Worm (Caenorhabditis elegans) whole organism, young adult: ENCODE measurements around the gene xbx-1.

Source experiments
- B0261.1 ChIP-seq: sonication (generic microtip); optimal IDR thresholded peaks from 2 replicates; lab custom pipeline; 2016; ENCODE audit warnings: mild to moderate bottlenecking, missing genetic modification characterization, moderate library complexity, missing compliant biosample characterization
- D2030.7 ChIP-seq: fragments of 200-800 bp; sonication (Bioruptor generic); IDR thresholded peaks from 2 replicates; pipeline ENCODE4 v1.3.6; 2022; ENCODE audit warnings: missing genetic modification reagents, missing genetic modification characterization, missing compliant biosample characterization
- F10E7.11 ChIP-seq: sonication (generic microtip); optimal IDR thresholded peaks from 2 replicates; lab custom pipeline; 2017; ENCODE audit warnings: mild to moderate bottlenecking, missing genetic modification characterization, moderate library complexity, missing compliant biosample characterization
- F49E8.2 ChIP-seq: sonication (generic microtip); optimal IDR thresholded peaks from 3 replicates; lab custom pipeline; 2017; ENCODE audit warnings: missing genetic modification characterization, mild to moderate bottlenecking, missing compliant biosample characterization, antibody characterized with exemption, moderate library complexity; ENCODE audit not compliant: insufficient read depth
- F52B5.7 ChIP-seq: sonication (generic microtip); optimal IDR thresholded peaks from 2 replicates; lab custom pipeline; 2016; ENCODE audit warnings: mild to moderate bottlenecking, missing genetic modification characterization, missing compliant biosample characterization
- F57A8.1 ChIP-seq: fragments of 200-800 bp; sonication (Bioruptor generic); optimal IDR thresholded peaks from 2 replicates; lab custom pipeline; 2018; ENCODE audit warnings: mild to moderate bottlenecking, missing genetic modification characterization, moderate library complexity, missing compliant biosample characterization
- Y53G8AR.9 ChIP-seq: fragments of 200-800 bp; sonication (Bioruptor generic); conservative IDR thresholded peaks from 2 replicates; pipeline ENCODE4 v1.3.6; 2022; ENCODE audit warnings: missing genetic modification reagents, missing genetic modification characterization, missing compliant biosample characterization
- Y56A3A.18 ChIP-seq: fragments of 200-800 bp; sonication (Bioruptor generic); IDR thresholded peaks from 2 replicates; pipeline ENCODE4 v1.3.6; 2022; ENCODE audit warnings: missing genetic modification reagents, missing genetic modification characterization, missing compliant biosample characterization
- Y95B8A.8 ChIP-seq: fragments of 200-800 bp; sonication (Bioruptor generic); IDR thresholded peaks from 2 replicates; pipeline ENCODE4 v1.3.6; 2022; ENCODE audit warnings: missing genetic modification reagents, missing genetic modification characterization, missing compliant biosample characterization
- aptf-2 ChIP-seq: fragments of 200-800 bp; sonication (Bioruptor generic); conservative IDR thresholded peaks from 2 replicates; pipeline ENCODE4 v1.3.6; 2022; ENCODE audit warnings: missing genetic modification reagents, missing genetic modification characterization, missing compliant biosample characterization
- atf-7 ChIP-seq: sonication (generic microtip); optimal IDR thresholded peaks from 2 replicates; lab custom pipeline; 2017; ENCODE audit warnings: mild to moderate bottlenecking, missing genetic modification characterization, missing compliant biosample characterization
- bed-2 ChIP-seq: fragments of 200-800 bp; sonication (Bioruptor generic); IDR thresholded peaks from 2 replicates; pipeline ENCODE4 v1.3.6; 2022; ENCODE audit warnings: missing genetic modification reagents, missing genetic modification characterization, missing compliant biosample characterization
- cebp-1 ChIP-seq, 2 experiments: fragments of 200-800 bp in 1 of 2; sonication (Bioruptor generic) in 1 of 2; sonication (generic microtip) in 1 of 2; IDR thresholded peaks in 1 of 2; optimal IDR thresholded peaks in 1 of 2; 2 replicates each; pipeline versions ENCODE4 v1.3.6 to Lab custom; 2017 to 2022; ENCODE audit warnings: missing compliant biosample characterization in 2 of 2, missing genetic modification characterization in 2 of 2, mild to moderate bottlenecking in 1 of 2, missing genetic modification reagents in 1 of 2, moderate library complexity in 1 of 2
- ceh-100 ChIP-seq: fragments of 200-800 bp; sonication (Bioruptor generic); IDR thresholded peaks from 2 replicates; pipeline ENCODE4 v1.3.6; 2022; ENCODE audit warnings: missing genetic modification reagents, missing genetic modification characterization, missing compliant biosample characterization
- ceh-40 ChIP-seq: fragments of 200-800 bp; sonication (Bioruptor generic); IDR thresholded peaks from 2 replicates; pipeline ENCODE4 v1.3.6; 2022; ENCODE audit warnings: missing genetic modification characterization, missing compliant biosample characterization
- ceh-58 ChIP-seq: fragments of 200-800 bp; sonication (Bioruptor generic); IDR thresholded peaks from 2 replicates; pipeline ENCODE4 v1.3.6; 2022; ENCODE audit warnings: missing genetic modification characterization, missing compliant biosample characterization
- ceh-79 ChIP-seq: sonication (generic microtip); optimal IDR thresholded peaks from 2 replicates; lab custom pipeline; 2017; ENCODE audit warnings: mild to moderate bottlenecking, missing genetic modification characterization, missing compliant biosample characterization
- chd-7 ChIP-seq: sonication (generic microtip); optimal IDR thresholded peaks from 2 replicates; lab custom pipeline; 2016; ENCODE audit warnings: mild to moderate bottlenecking, missing genetic modification characterization, moderate library complexity, missing compliant biosample characterization
- die-1 ChIP-seq: sonication (generic microtip); optimal IDR thresholded peaks from 2 replicates; lab custom pipeline; 2016; ENCODE audit warnings: missing genotype, mild to moderate bottlenecking, missing genetic modification characterization, missing compliant biosample characterization
- fkh-3 ChIP-seq: sonication (generic microtip); optimal IDR thresholded peaks from 2 replicates; lab custom pipeline; 2016; ENCODE audit warnings: mild to moderate bottlenecking, missing genetic modification characterization, missing compliant biosample characterization
- hmg-1.2 ChIP-seq: fragments of 200-800 bp; sonication (Bioruptor generic); IDR thresholded peaks from 2 replicates; pipeline ENCODE4 v1.3.6; 2022; ENCODE audit warnings: missing genetic modification reagents, missing genetic modification characterization, missing compliant biosample characterization
- hmg-20 ChIP-seq: fragments of 200-800 bp; sonication (Bioruptor generic); IDR thresholded peaks from 2 replicates; pipeline ENCODE4 v1.3.6; 2022; ENCODE audit warnings: missing genetic modification reagents, missing genetic modification characterization, missing compliant biosample characterization
- hrde-1 ChIP-seq: sonication (generic microtip); optimal IDR thresholded peaks from 2 replicates; lab custom pipeline; 2016; ENCODE audit warnings: missing genetic modification characterization, mild to moderate bottlenecking, missing compliant biosample characterization, moderate library complexity, missing genotype, missing genetic modification reagents, borderline replicate concordance
- hsf-1 ChIP-seq: fragments of 200-800 bp; sonication (Bioruptor generic); IDR thresholded peaks from 2 replicates; pipeline ENCODE4 v1.3.6; 2022; ENCODE audit warnings: missing genetic modification reagents, missing genetic modification characterization, missing compliant biosample characterization
- lin-40 ChIP-seq: sonication (generic microtip); optimal IDR thresholded peaks from 2 replicates; lab custom pipeline; 2016; ENCODE audit warnings: missing genetic modification characterization, mild to moderate bottlenecking, missing compliant biosample characterization, missing genotype, missing genetic modification reagents
- lin-54 ChIP-seq: fragments of 200-800 bp; sonication (Bioruptor generic); optimal IDR thresholded peaks from 2 replicates; lab custom pipeline; 2018; ENCODE audit warnings: mild to moderate bottlenecking, missing genetic modification characterization, missing compliant biosample characterization
- madf-3 ChIP-seq: fragments of 200-800 bp; sonication (Bioruptor generic); IDR thresholded peaks from 2 replicates; pipeline ENCODE4 v1.3.6; 2022; ENCODE audit warnings: missing genetic modification reagents, missing genetic modification characterization, missing compliant biosample characterization
- madf-6 ChIP-seq: fragments of 200-800 bp; sonication (Bioruptor generic); IDR thresholded peaks from 2 replicates; pipeline ENCODE4 v1.3.6; 2022; ENCODE audit warnings: missing genetic modification reagents, missing genetic modification characterization, missing compliant biosample characterization
- mxl-1 ChIP-seq: sonication (generic microtip); optimal IDR thresholded peaks from 2 replicates; lab custom pipeline; 2016; ENCODE audit warnings: missing genetic modification characterization, missing compliant biosample characterization
- nfyb-1 ChIP-seq: fragments of 200-800 bp; sonication (Bioruptor generic); IDR thresholded peaks from 2 replicates; pipeline ENCODE4 v1.3.6; 2022; ENCODE audit warnings: missing genetic modification reagents, missing genetic modification characterization, missing compliant biosample characterization
- nhr-90 ChIP-seq: sonication (generic microtip); optimal IDR thresholded peaks from 2 replicates; lab custom pipeline; 2016; ENCODE audit warnings: missing genotype, mild to moderate bottlenecking, missing genetic modification characterization, missing compliant biosample characterization
- sea-2 ChIP-seq: fragments of 200-800 bp; sonication (Bioruptor generic); IDR thresholded peaks from 2 replicates; pipeline ENCODE4 v1.3.6; 2022; ENCODE audit warnings: missing genetic modification characterization, missing compliant biosample characterization
- snpc-1.1 ChIP-seq: sonication (generic microtip); optimal IDR thresholded peaks from 2 replicates; lab custom pipeline; 2017; ENCODE audit warnings: missing genetic modification characterization, mild to moderate bottlenecking, missing compliant biosample characterization, antibody characterized with exemption, moderate library complexity, missing genotype, missing genetic modification reagents; ENCODE audit not compliant: insufficient read depth
- snpc-1.3 ChIP-seq: sonication (generic microtip); optimal IDR thresholded peaks from 2 replicates; lab custom pipeline; 2017; ENCODE audit warnings: missing genetic modification characterization, mild to moderate bottlenecking, missing compliant biosample characterization, antibody characterized with exemption, moderate library complexity, missing genotype, missing genetic modification reagents; ENCODE audit not compliant: insufficient read depth
- snpc-3.4 ChIP-seq: sonication (generic microtip); optimal IDR thresholded peaks from 2 replicates; lab custom pipeline; 2017; ENCODE audit warnings: missing genetic modification characterization, mild to moderate bottlenecking, missing compliant biosample characterization, antibody characterized with exemption, moderate library complexity, missing genotype, missing genetic modification reagents
- snpc-4 ChIP-seq, 5 experiments: fragments of 150-350 bp in 1 of 5; sonication (generic microtip) in 4 of 5; optimal IDR thresholded peaks; 2 replicates each; lab custom pipeline; 2014 to 2018; ENCODE audit warnings: missing genetic modification characterization in 5 of 5, missing biosample characterization in 3 of 5, antibody characterized with exemption in 2 of 5, mild to moderate bottlenecking in 2 of 5, missing compliant biosample characterization in 2 of 5, missing genotype in 2 of 5, moderate library complexity in 2 of 5, missing genetic modification reagents in 1 of 5
- tbp1 ChIP-seq: fragments of 200-800 bp; sonication (Bioruptor generic); optimal IDR thresholded peaks from 2 replicates; lab custom pipeline; 2018; ENCODE audit warnings: mild to moderate bottlenecking, missing genetic modification characterization, missing compliant biosample characterization
- zfh-2 ChIP-seq: fragments of 200-800 bp; sonication (Bioruptor generic); conservative IDR thresholded peaks from 2 replicates; pipeline ENCODE4 v1.3.6; 2022; ENCODE audit warnings: missing genetic modification reagents, missing genetic modification characterization, missing compliant biosample characterization
- ztf-6 ChIP-seq: fragments of 200-800 bp; sonication (Bioruptor generic); IDR thresholded peaks from 2 replicates; pipeline ENCODE4 v1.3.6; 2022; ENCODE audit warnings: missing genetic modification reagents, missing genetic modification characterization, missing compliant biosample characterization

Gene xbx-1

ce11 chrV:15000055-15000704, 20.1 kb downstream of the xbx-1 start, which contains the start of gene rps-16 (continued):
- TF ChIP-seq fkh-3 (tag; lab: Kevin White, UChicago), result peak; percentile 89
- TF ChIP-seq F10E7.11 (tag; lab: Kevin White, UChicago), result peak; percentile 21
- TF ChIP-seq B0261.1 (tag; lab: Kevin White, UChicago), result no peak
- peak; percentile 77; the same call in 1 of the 2 replicates for TF ChIP-seq Y53G8AR.9 (GFP tag; lab: Robert Waterston, UW)
- no peak for TF ChIP-seq lin-40
- TF ChIP-seq zfh-2, result peak; percentile 63; the same call in 1 of the 2 replicates
- TF ChIP-seq F49E8.2 (tag; lab: Kevin White, UChicago), result peak; percentile 25
- peak; percentile 65 for TF ChIP-seq chd-7 (tag; lab: Kevin White, UChicago)
- TF ChIP-seq ceh-40 (GFP tag; lab: Robert Waterston, UW), result 0 out of 2 replicates have a peak, but pooled peaks have one; percentile 14
- TF ChIP-seq F52B5.7 (tag; lab: Kevin White, UChicago), result no peak
- TF ChIP-seq sea-2 (GFP tag; lab: Robert Waterston, UW), result no peak
- TF ChIP-seq madf-6 (GFP tag; lab: Robert Waterston, UW), result peak; percentile 80
- TF ChIP-seq snpc-1.1 (tag; lab: Kevin White, UChicago), result peak; percentile 49
- peak; percentile 76 for TF ChIP-seq hrde-1 (tag; lab: Kevin White, UChicago)
- TF ChIP-seq Y95B8A.8 (GFP tag; lab: Robert Waterston, UW), result 0 out of 2 replicates have a peak, but pooled peaks have one; percentile 8
- no peak for TF ChIP-seq mxl-1 (tag; lab: Kevin White, UChicago)
- peak; percentile 81 for TF ChIP-seq ceh-100
- no peak for TF ChIP-seq aptf-2
- peak; percentile 27; the same call in 1 of the 2 replicates for TF ChIP-seq hmg-1.2 (GFP tag; lab: Robert Waterston, UW)
- TF ChIP-seq ztf-6 (GFP tag; lab: Robert Waterston, UW), result no peak
- 0 out of 2 replicates have a peak, but pooled peaks have one; percentile 31 for TF ChIP-seq bed-2
- TF ChIP-seq lin-54, result peak; percentile 39
- no peak for TF ChIP-seq nhr-90 (tag; lab: Kevin White, UChicago)
- TF ChIP-seq snpc-4 (GFP tag; optimal IDR thresholded peaks at IDR 0.05; lab: Kevin White, UChicago), result no peak
- TF ChIP-seq snpc-4 (tag; optimal IDR thresholded peaks at IDR 0.05; lab: Kevin White, UChicago), result peak in 2 of 4 experiments; percentile 27 to 29
- peak; percentile 11 for TF ChIP-seq tbp1
- peak; percentile 67 for TF ChIP-seq Y56A3A.18 (GFP tag; lab: Robert Waterston, UW)
- peak; percentile 81 for TF ChIP-seq hsf-1 (GFP tag; lab: Robert Waterston, UW)
- TF ChIP-seq ceh-79 (tag; lab: Kevin White, UChicago), result peak; percentile 28
- peak; percentile 62 for TF ChIP-seq atf-7 (tag; lab: Kevin White, UChicago)
- no peak for TF ChIP-seq hmg-20 (GFP tag; lab: Robert Waterston, UW)
- TF ChIP-seq snpc-1.3 (tag; lab: Kevin White, UChicago), result peak; percentile 65
- TF ChIP-seq madf-3 (GFP tag; lab: Robert Waterston, UW), result peak; percentile 81
- TF ChIP-seq snpc-3.4 (tag; lab: Kevin White, UChicago), result peak; percentile 44
- TF ChIP-seq D2030.7 (GFP tag; lab: Robert Waterston, UW), result no peak
- TF ChIP-seq cebp-1 (GFP tag; IDR thresholded peaks at IDR 0.05; lab: Robert Waterston, UW), result no peak
- TF ChIP-seq cebp-1 (tag; optimal IDR thresholded peaks at IDR 0.05; lab: Kevin White, UChicago), result peak; percentile 40
- TF ChIP-seq die-1 (tag; lab: Kevin White, UChicago), result peak; percentile 15
- TF ChIP-seq nfyb-1, result peak; percentile 79
- 0 out of 2 replicates have a peak, but pooled peaks have one; percentile 85 for TF ChIP-seq ceh-58 (GFP tag; lab: Robert Waterston, UW)
- peak; percentile 35 for TF ChIP-seq F57A8.1 (GFP tag; lab: Kevin White, UChicago)
